Worm (Caenorhabditis elegans): ENCODE data around the gene Y44A6D.1.

DNA sequence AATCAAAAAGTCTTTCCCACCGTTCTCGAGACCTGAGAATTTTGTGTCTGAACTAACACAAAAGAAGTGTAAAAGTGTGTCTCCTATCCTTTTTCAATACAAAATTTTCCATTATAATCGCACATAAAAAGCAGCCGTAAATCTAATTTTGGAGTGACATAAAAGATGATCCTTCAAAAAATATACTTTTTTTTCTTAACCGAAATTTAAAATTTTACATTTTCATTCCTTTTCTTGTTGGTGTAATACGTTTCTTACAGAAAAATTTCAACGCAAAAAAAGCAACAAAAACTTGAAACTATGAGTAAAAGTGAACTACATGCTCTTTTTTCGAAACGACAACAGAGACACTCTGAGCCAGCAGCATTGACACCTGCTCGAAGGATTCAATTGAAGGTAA lies 17.2 kb upstream of the Y44A6D.1 start, which contains the start of gene Y44A6D.6:
- TF ChIP-seq nhr-237 (tag; optimal IDR thresholded peaks at IDR 0.05) (no peak), elt-3 (tag; optimal IDR thresholded peaks at IDR 0.05) (no peak), mep-1 (tag; optimal IDR thresholded peaks at IDR 0.05) (no peak), tbx-8 (GFP tag; optimal IDR thresholded peaks at IDR 0.05) (no peak), zip-8 (tag; optimal IDR thresholded peaks at IDR 0.05) (no peak), pha-4 (tag; optimal IDR thresholded peaks at IDR 0.05) (no peak), ces-1 (GFP tag; optimal IDR thresholded peaks at IDR 0.05) (no peak), lin-32 (GFP tag; optimal IDR thresholded peaks at IDR 0.05) (no peak), mls-2 (tag; optimal IDR thresholded peaks at IDR 0.05) (no peak), cnd-1 (tag; optimal IDR thresholded peaks at IDR 0.05) (no peak), snpc-4 (tag; optimal IDR thresholded peaks at IDR 0.05) (no peak), M03D4.4 (tag; optimal IDR thresholded peaks at IDR 0.05) (no peak), elt-1 (tag; optimal IDR thresholded peaks at IDR 0.05; ENCODE audit: borderline replicate concordance, insufficient read depth) (no peak)

Data from whole organism, mixed stage, embryonic.